Worm (Caenorhabditis elegans) whole organism, young adult: Measurements from ENCODE around the gene Y26G10.5.

Experiments
- B0019.2 ChIP-seq: fragments of 200-800 bp; sonication (Bioruptor generic); conservative IDR thresholded peaks from 2 replicates; pipeline ENCODE4 v1.3.6; 2022; ENCODE audit warnings: missing genetic modification reagents, missing genetic modification characterization, missing compliant biosample characterization
- C06A6.2 ChIP-seq: fragments of 200-800 bp; sonication (Bioruptor generic); conservative IDR thresholded peaks from 2 replicates; pipeline ENCODE4 v1.3.6; 2022; ENCODE audit warnings: missing genetic modification characterization, missing compliant biosample characterization
- F39B2.1 ChIP-seq: fragments of 200-800 bp; sonication (Bioruptor generic); IDR thresholded peaks from 2 replicates; pipeline ENCODE4 v1.3.6; 2022; ENCODE audit warnings: missing genetic modification reagents, missing genetic modification characterization, missing compliant biosample characterization
- K11D2.4 ChIP-seq: fragments of 200-800 bp; sonication (Bioruptor generic); IDR thresholded peaks from 2 replicates; pipeline ENCODE4 v1.3.6; 2022; ENCODE audit warnings: missing genetic modification reagents, missing genetic modification characterization, missing compliant biosample characterization
- K12H6.12 ChIP-seq: fragments of 200-800 bp; sonication (Bioruptor generic); optimal IDR thresholded peaks from 2 replicates; lab custom pipeline; 2018; ENCODE audit warnings: mild to moderate bottlenecking, missing genetic modification characterization, missing compliant biosample characterization
- T07F8.4 ChIP-seq: sonication (generic microtip); optimal IDR thresholded peaks from 2 replicates; lab custom pipeline; 2016; ENCODE audit warnings: mild to moderate bottlenecking, missing genetic modification characterization, moderate library complexity, missing compliant biosample characterization
- Y95B8A.8 ChIP-seq: fragments of 200-800 bp; sonication (Bioruptor generic); IDR thresholded peaks from 2 replicates; pipeline ENCODE4 v1.3.6; 2022; ENCODE audit warnings: missing genetic modification reagents, missing genetic modification characterization, missing compliant biosample characterization
- ama-1 ChIP-seq, 3 experiments: fragments of 150-350 bp in 1 of 3; sonication (generic microtip) in 2 of 3; optimal IDR thresholded peaks; 2 replicates each; lab custom pipeline; 2014 to 2018; ENCODE audit warnings: missing biosample characterization in 2 of 3, missing genetic modification characterization in 2 of 3, missing genetic modification reagents in 2 of 3
- atf-7 ChIP-seq: sonication (generic microtip); optimal IDR thresholded peaks from 2 replicates; lab custom pipeline; 2017; ENCODE audit warnings: mild to moderate bottlenecking, missing genetic modification characterization, missing compliant biosample characterization
- cebp-1 ChIP-seq, 2 experiments: fragments of 200-800 bp in 1 of 2; sonication (Bioruptor generic) in 1 of 2; sonication (generic microtip) in 1 of 2; IDR thresholded peaks in 1 of 2; optimal IDR thresholded peaks in 1 of 2; 2 replicates each; pipeline versions ENCODE4 v1.3.6 to Lab custom; 2017 to 2022; ENCODE audit warnings: missing compliant biosample characterization in 2 of 2, missing genetic modification characterization in 2 of 2, mild to moderate bottlenecking in 1 of 2, missing genetic modification reagents in 1 of 2, moderate library complexity in 1 of 2
- ceh-100 ChIP-seq: fragments of 200-800 bp; sonication (Bioruptor generic); IDR thresholded peaks from 2 replicates; pipeline ENCODE4 v1.3.6; 2022; ENCODE audit warnings: missing genetic modification reagents, missing genetic modification characterization, missing compliant biosample characterization
- ceh-58 ChIP-seq: fragments of 200-800 bp; sonication (Bioruptor generic); IDR thresholded peaks from 2 replicates; pipeline ENCODE4 v1.3.6; 2022; ENCODE audit warnings: missing genetic modification characterization, missing compliant biosample characterization
- egl-44 ChIP-seq: fragments of 200-800 bp; sonication (Bioruptor generic); IDR thresholded peaks from 2 replicates; pipeline ENCODE4 v1.3.6; 2022; ENCODE audit warnings: missing genetic modification reagents, missing genetic modification characterization, missing compliant biosample characterization
- ekl-4 ChIP-seq: fragments of 200-800 bp; sonication (Bioruptor generic); IDR thresholded peaks from 2 replicates; pipeline ENCODE4 v1.3.6; 2022; ENCODE audit warnings: missing genetic modification reagents, missing genetic modification characterization, missing compliant biosample characterization
- lin-40 ChIP-seq: sonication (generic microtip); optimal IDR thresholded peaks from 2 replicates; lab custom pipeline; 2016; ENCODE audit warnings: missing genetic modification characterization, mild to moderate bottlenecking, missing compliant biosample characterization, missing genotype, missing genetic modification reagents
- madf-10 ChIP-seq: sonication (generic microtip); optimal IDR thresholded peaks from 2 replicates; lab custom pipeline; 2016; ENCODE audit warnings: mild to moderate bottlenecking, missing genetic modification characterization, missing compliant biosample characterization
- nfya-1 ChIP-seq: sonication (generic microtip); optimal IDR thresholded peaks from 2 replicates; lab custom pipeline; 2017; ENCODE audit warnings: antibody characterized with exemption, missing compliant biosample characterization, missing genetic modification characterization, borderline replicate concordance; ENCODE audit not compliant: insufficient read depth
- nfyb-1 ChIP-seq: fragments of 200-800 bp; sonication (Bioruptor generic); IDR thresholded peaks from 2 replicates; pipeline ENCODE4 v1.3.6; 2022; ENCODE audit warnings: missing genetic modification reagents, missing genetic modification characterization, missing compliant biosample characterization
- nhr-120 ChIP-seq: fragments of 200-800 bp; sonication (Bioruptor generic); IDR thresholded peaks from 2 replicates; pipeline ENCODE4 v1.3.6; 2022; ENCODE audit warnings: missing genetic modification characterization, missing compliant biosample characterization
- nhr-27 ChIP-seq: fragments of 200-800 bp; sonication (Bioruptor generic); optimal IDR thresholded peaks from 2 replicates; lab custom pipeline; 2018; ENCODE audit warnings: mild to moderate bottlenecking, missing genetic modification characterization, moderate library complexity, missing compliant biosample characterization
- nhr-80 ChIP-seq: sonication (generic microtip); optimal IDR thresholded peaks from 2 replicates; lab custom pipeline; 2016; ENCODE audit warnings: missing genetic modification characterization, missing compliant biosample characterization
- sdz-38 ChIP-seq: sonication (generic microtip); optimal IDR thresholded peaks from 2 replicates; lab custom pipeline; 2016; ENCODE audit warnings: missing genotype, missing genetic modification characterization, missing compliant biosample characterization
- snpc-1.1 ChIP-seq: sonication (generic microtip); optimal IDR thresholded peaks from 2 replicates; lab custom pipeline; 2017; ENCODE audit warnings: missing genetic modification characterization, mild to moderate bottlenecking, missing compliant biosample characterization, antibody characterized with exemption, moderate library complexity, missing genotype, missing genetic modification reagents; ENCODE audit not compliant: insufficient read depth
- snpc-1.3 ChIP-seq: sonication (generic microtip); optimal IDR thresholded peaks from 2 replicates; lab custom pipeline; 2017; ENCODE audit warnings: missing genetic modification characterization, mild to moderate bottlenecking, missing compliant biosample characterization, antibody characterized with exemption, moderate library complexity, missing genotype, missing genetic modification reagents; ENCODE audit not compliant: insufficient read depth
- snpc-3.4 ChIP-seq: sonication (generic microtip); optimal IDR thresholded peaks from 2 replicates; lab custom pipeline; 2017; ENCODE audit warnings: missing genetic modification characterization, mild to moderate bottlenecking, missing compliant biosample characterization, antibody characterized with exemption, moderate library complexity, missing genotype, missing genetic modification reagents
- snpc-4 ChIP-seq, 5 experiments: fragments of 150-350 bp in 1 of 5; sonication (generic microtip) in 4 of 5; optimal IDR thresholded peaks; 2 replicates each; lab custom pipeline; 2014 to 2018; ENCODE audit warnings: missing genetic modification characterization in 5 of 5, missing biosample characterization in 3 of 5, antibody characterized with exemption in 2 of 5, mild to moderate bottlenecking in 2 of 5, missing compliant biosample characterization in 2 of 5, missing genotype in 2 of 5, moderate library complexity in 2 of 5, missing genetic modification reagents in 1 of 5
- somi-1 ChIP-seq: fragments of 200-800 bp; sonication (Bioruptor generic); optimal IDR thresholded peaks from 2 replicates; lab custom pipeline; 2018; ENCODE audit warnings: mild to moderate bottlenecking, missing genetic modification characterization, missing compliant biosample characterization
- zfh-2 ChIP-seq: fragments of 200-800 bp; sonication (Bioruptor generic); conservative IDR thresholded peaks from 2 replicates; pipeline ENCODE4 v1.3.6; 2022; ENCODE audit warnings: missing genetic modification reagents, missing genetic modification characterization, missing compliant biosample characterization
- ztf-26 ChIP-seq: sonication (generic microtip); optimal IDR thresholded peaks from 2 replicates; lab custom pipeline; 2017; ENCODE audit warnings: missing genetic modification characterization, missing compliant biosample characterization

The Y26G10.5 gene

ce11 chrV:17721709-17722108 is 21.1 kb upstream of the Y26G10.5 start (continued):
- TF ChIP-seq sdz-38 (tag; lab: Kevin White, UChicago) (no peak), ceh-58 (GFP tag; lab: Robert Waterston, UW) (no peak), K11D2.4 (GFP tag; lab: Robert Waterston, UW) (peak; percentile 49; the same call in 1 of the 2 replicates), nfyb-1 (GFP tag; lab: Robert Waterston, UW) (0 out of 2 replicates have a peak, but pooled peaks have one; percentile 53), ama-1 (optimal IDR thresholded peaks at IDR 0.05; lab: Kevin White, UChicago) (no peak), ama-1 (GFP tag; optimal IDR thresholded peaks at IDR 0.05; lab: Kevin White, UChicago) (no peak), snpc-4 (GFP tag; optimal IDR thresholded peaks at IDR 0.05; lab: Kevin White, UChicago) (no peak), snpc-4 (tag; optimal IDR thresholded peaks at IDR 0.05; lab: Kevin White, UChicago) (peak in 2 of 4 experiments; percentile 25 to 72), ztf-26 (tag; lab: Kevin White, UChicago) (peak; percentile 15), F39B2.1 (GFP tag; lab: Robert Waterston, UW) (no peak), atf-7 (tag; lab: Kevin White, UChicago) (peak; percentile 83), madf-10 (tag; lab: Kevin White, UChicago) (peak; percentile 20), cebp-1 (GFP tag; IDR thresholded peaks at IDR 0.05; lab: Robert Waterston, UW) (peak; percentile 22; the same call in 1 of the 2 replicates), cebp-1 (tag; optimal IDR thresholded peaks at IDR 0.05; lab: Kevin White, UChicago) (peak; percentile 70), nfya-1 (no peak), ceh-100 (no peak)

DNA sequence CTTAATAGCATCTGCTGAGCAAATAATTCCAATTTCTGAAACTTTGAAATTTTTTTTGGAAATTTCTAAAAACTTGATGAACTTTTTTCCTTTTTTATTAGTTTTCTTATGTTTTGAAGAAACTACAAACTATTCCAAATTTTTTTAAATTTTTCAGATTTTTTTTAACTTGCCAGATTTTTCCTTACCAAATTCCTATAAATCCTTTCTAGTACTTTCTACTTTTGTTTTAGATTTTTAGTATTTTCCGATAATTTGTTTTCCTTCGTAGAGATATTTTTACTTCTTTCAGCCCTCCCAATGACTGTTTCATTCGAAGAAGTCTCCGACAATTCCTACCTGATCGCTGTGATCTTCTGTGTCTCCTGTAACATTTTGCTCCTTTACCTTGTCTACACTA is 18.0 kb upstream of the Y26G10.5 start, which contains the start of gene str-77:
str-77 (plus strand) TSS at position 301 of the 400 bp plus-strand sequence.
- no peak for TF ChIP-seq snpc-1.1 (tag; lab: Kevin White, UChicago)

ce11 chrV:17714330-17714729 is 13.7 kb upstream of the Y26G10.5 start, which contains the start of gene twk-33:
twk-33 (minus strand) TSS chrV:17714377.
- TF ChIP-seq ekl-4 (no peak), nhr-80 (tag; lab: Kevin White, UChicago) (peak; percentile 76)
- TF ChIP-seq, all 124 proteins: peak for 1

DNA sequence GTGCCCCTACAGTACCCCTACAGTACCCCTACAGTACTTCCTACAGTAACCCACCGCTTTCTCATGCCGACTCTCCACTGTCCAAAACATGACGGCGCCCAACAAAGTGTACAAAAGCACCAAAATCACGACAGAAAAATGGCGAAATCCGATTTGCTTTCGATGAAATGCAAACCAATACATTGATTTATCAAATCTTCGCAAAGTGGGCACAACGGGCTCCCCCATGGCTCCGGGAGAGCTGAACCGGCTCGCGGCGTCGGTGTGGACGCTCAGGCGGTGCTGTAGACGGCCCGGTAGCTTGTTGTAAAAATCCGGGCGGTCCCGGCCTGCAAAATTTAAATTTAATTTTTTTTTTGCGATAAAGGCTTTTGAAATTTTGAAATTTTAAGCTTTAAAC is 11.7 kb upstream of the Y26G10.5 start:
- no peak for TF ChIP-seq somi-1 (GFP tag; lab: Kevin White, UChicago)
- TF ChIP-seq zfh-2: peak; percentile 68
- 0 out of 2 replicates have a peak, but pooled peaks have one; percentile 44 for TF ChIP-seq nhr-120
- TF ChIP-seq, all 124 proteins: peak for 2

ce11 chrV:17707022-17707421 is 6.4 kb upstream of the Y26G10.5 start, which contains the start of gene srh-31:
srh-31 (plus strand) TSS chrV:17707322.
- TF ChIP-seq nhr-27 (tag; lab: Kevin White, UChicago) (no peak), snpc-1.3 (tag; lab: Kevin White, UChicago) (no peak), K12H6.12 (tag; lab: Kevin White, UChicago) (no peak), T07F8.4 (tag; lab: Kevin White, UChicago) (no peak), egl-44 (GFP tag; lab: Robert Waterston, UW) (no peak), C06A6.2 (GFP tag; lab: Robert Waterston, UW) (no peak), B0019.2 (GFP tag; lab: Robert Waterston, UW) (no peak), snpc-3.4 (tag; lab: Kevin White, UChicago) (no peak), Y95B8A.8 (GFP tag; lab: Robert Waterston, UW) (no peak), lin-40 (tag; lab: Kevin White, UChicago) (no peak)
